Worm (Caenorhabditis elegans) whole organism, midembryonic: ENCODE results near the gene Y66C5A.1.
A peak's percentile ranks its signal among the peaks of the same experiment; 100 is the strongest.

ENCODE experiments used
- flt-1 ChIP-seq: fragments of 200-800 bp; sonication (Bioruptor generic); IDR thresholded peaks from 2 replicates; pipeline ENCODE4 v1.3.6; 2022; ENCODE audit warnings: missing genetic modification characterization, missing compliant biosample characterization
- med-1 ChIP-seq: sonication (generic microtip); optimal IDR thresholded peaks from 2 replicates; lab custom pipeline; 2017; ENCODE audit warnings: missing genetic modification characterization, mild to moderate bottlenecking, missing compliant biosample characterization, antibody characterized with exemption, missing genetic modification reagents; ENCODE audit not compliant: insufficient read depth
- ref-1 ChIP-seq: fragments of 200-800 bp; sonication (Bioruptor generic); conservative IDR thresholded peaks from 2 replicates; pipeline ENCODE4 v1.3.6; 2022; ENCODE audit warnings: missing genetic modification reagents, missing genetic modification characterization, missing compliant biosample characterization
- tab-1 ChIP-seq: fragments of 200-800 bp; sonication (Bioruptor generic); IDR thresholded peaks from 2 replicates; pipeline ENCODE4 v1.3.6; 2022; ENCODE audit warnings: missing genetic modification characterization, missing compliant biosample characterization

ce11 chrX:14480248-14480647 lies 24.9 kb upstream of the Y66C5A.1 start, which contains the start of gene gfi-3:
- TF ChIP-seq flt-1 (GFP tag; lab: Robert Waterston, UW) (no peak; the same call in 1 of the 2 replicates), ref-1 (GFP tag; lab: Robert Waterston, UW) (no peak), tab-1 (GFP tag; lab: Robert Waterston, UW) (no peak), med-1 (GFP tag; lab: Kevin White, UChicago) (peak; percentile 40)
